Worm (Caenorhabditis elegans): ENCODE results near the gene ceh-62.
A peak's percentile ranks its signal among the peaks of the same experiment; 100 is the strongest.

The ceh-62 gene

ce11 chrII:10852880-10853279 lies 47.3 kb downstream of the ceh-62 start:
- TF ChIP-seq madf-6 (GFP tag; IDR thresholded peaks at IDR 0.05): peak; percentile 92
- peak; percentile 90 for TF ChIP-seq lsl-1 (GFP tag; optimal IDR thresholded peaks at IDR 0.05)
- TF ChIP-seq madf-8 (GFP tag; conservative IDR thresholded peaks at IDR 0.05): peak; percentile 61
- 0 out of 2 replicates have a peak, but pooled peaks have one; percentile 10 for TF ChIP-seq ceh-91 (GFP tag; IDR thresholded peaks at IDR 0.05)
- TF ChIP-seq rec-8 (tag; optimal IDR thresholded peaks at IDR 0.05): no peak
- peak; percentile 27; the same call in 1 of the 2 replicates for TF ChIP-seq D2030.7 (GFP tag; IDR thresholded peaks at IDR 0.05)
- peak; percentile 21 for TF ChIP-seq lin-54 (GFP tag; optimal IDR thresholded peaks at IDR 0.05)
- peak; percentile 4 for TF ChIP-seq dpl-1 (GFP tag; optimal IDR thresholded peaks at IDR 0.05)
- no peak for TF ChIP-seq sdz-38 (tag; optimal IDR thresholded peaks at IDR 0.05)
- TF ChIP-seq F33H1.4 (GFP tag; IDR thresholded peaks at IDR 0.05): peak; percentile 62
- TF ChIP-seq F49E8.2 (tag; optimal IDR thresholded peaks at IDR 0.05; ENCODE audit: insufficient read depth): peak; percentile 36
- TF ChIP-seq F57A8.1 (GFP tag; optimal IDR thresholded peaks at IDR 0.05): no peak
- peak; percentile 83 for TF ChIP-seq xnd-1 (tag; optimal IDR thresholded peaks at IDR 0.05)

- TF ChIP-seq ceh-58 (GFP tag; IDR thresholded peaks at IDR 0.05) (no peak), F10E7.11 (tag; optimal IDR thresholded peaks at IDR 0.05) (no peak), pha-4 (tag; optimal IDR thresholded peaks at IDR 0.05) (no peak), bed-1 (GFP tag; IDR thresholded peaks at IDR 0.05) (no peak), nfyb-1 (GFP tag; IDR thresholded peaks at IDR 0.05) (no peak)
Observed at ce11 chrII:10857077-10857476, 51.5 kb downstream of the ceh-62 start, which contains the start of gene M106.7. TSS of gene M106.7 (minus strand) at chrII:10857177.
